Worm (Caenorhabditis elegans): Measurements from ENCODE around the gene mut-14.

DNA sequence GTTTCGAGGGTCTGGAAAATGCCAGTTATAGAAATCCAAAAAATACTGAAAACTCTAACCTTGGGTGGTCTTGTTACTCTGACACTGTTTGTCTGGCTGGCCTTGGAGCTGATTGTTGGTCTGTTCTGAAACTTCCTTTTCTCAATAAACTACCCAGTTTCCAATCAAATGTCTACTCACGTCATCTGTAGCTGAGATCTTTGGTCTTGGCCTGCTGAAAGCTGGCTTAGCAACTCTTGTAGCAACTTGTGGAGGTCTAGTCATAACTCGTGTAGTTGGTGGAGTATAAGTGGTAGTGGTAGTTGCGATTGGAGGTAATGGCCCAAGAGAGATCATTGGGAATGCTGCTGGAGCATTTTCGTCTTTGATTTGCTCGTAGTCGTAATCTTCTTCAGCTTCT is 50.3 kb downstream of the mut-14 start:
- TF ChIP-seq tbx-11 (GFP tag; IDR thresholded peaks at IDR 0.05) (no peak), ama-1 (optimal IDR thresholded peaks at IDR 0.05) (no peak), scrt-1 (GFP tag; IDR thresholded peaks at IDR 0.05) (no peak), ceh-36 (tag; optimal IDR thresholded peaks at IDR 0.05) (no peak), ceh-13 (GFP tag; optimal IDR thresholded peaks at IDR 0.05) (no peak), pes-1 (GFP tag; IDR thresholded peaks at IDR 0.05) (no peak), aly-1 (tag; optimal IDR thresholded peaks at IDR 0.05) (no peak), tra-4 (tag; optimal IDR thresholded peaks at IDR 0.05) (no peak), flt-1 (GFP tag; IDR thresholded peaks at IDR 0.05) (no peak), B0310.2 (tag; optimal IDR thresholded peaks at IDR 0.05) (no peak)
